Worm (Caenorhabditis elegans) whole organism, early embryonic: ENCODE data around the gene C23H4.8.
A peak's percentile ranks its signal among the peaks of the same experiment; 100 is the strongest.

Experiments
- B0310.2 ChIP-seq: sonication (generic microtip); optimal IDR thresholded peaks from 2 replicates; lab custom pipeline; 2016; ENCODE audit warnings: mild to moderate bottlenecking, missing genetic modification characterization, missing compliant biosample characterization
- F13C5.2 ChIP-seq: sonication (generic microtip); optimal IDR thresholded peaks from 2 replicates; lab custom pipeline; 2017; ENCODE audit warnings: mild to moderate bottlenecking, missing genetic modification characterization, inconsistent platforms, missing compliant biosample characterization
- aly-1 ChIP-seq: sonication (generic microtip); optimal IDR thresholded peaks from 2 replicates; lab custom pipeline; 2016; ENCODE audit warnings: missing genetic modification characterization, missing compliant biosample characterization
- ama-1 ChIP-seq: fragments of 150-350 bp; optimal IDR thresholded peaks from 2 replicates; lab custom pipeline; 2014
- ceh-13 ChIP-seq: fragments of 200-800 bp; sonication (Bioruptor generic); optimal IDR thresholded peaks from 2 replicates; lab custom pipeline; 2018; ENCODE audit warnings: mild to moderate bottlenecking, missing genetic modification characterization, missing compliant biosample characterization
- ceh-36 ChIP-seq: sonication (generic microtip); optimal IDR thresholded peaks from 2 replicates; lab custom pipeline; 2016; ENCODE audit warnings: missing genetic modification characterization, inconsistent platforms, missing compliant biosample characterization
- ets-7 ChIP-seq: sonication (generic microtip); optimal IDR thresholded peaks from 2 replicates; lab custom pipeline; 2016; ENCODE audit warnings: missing genotype, missing genetic modification characterization, missing compliant biosample characterization
- flt-1 ChIP-seq: fragments of 200-800 bp; sonication (Bioruptor generic); IDR thresholded peaks from 2 replicates; pipeline ENCODE4 v1.3.6; 2022; ENCODE audit warnings: missing genetic modification characterization, missing compliant biosample characterization
- hmbx-1 ChIP-seq: sonication (generic microtip); optimal IDR thresholded peaks from 2 replicates; lab custom pipeline; 2016; ENCODE audit warnings: mild to moderate bottlenecking, missing genetic modification characterization, missing compliant biosample characterization
- hmg-4 ChIP-seq: fragments of 200-800 bp; sonication (Bioruptor generic); optimal IDR thresholded peaks from 2 replicates; lab custom pipeline; 2018; ENCODE audit warnings: mild to moderate bottlenecking, missing genetic modification characterization, missing compliant biosample characterization
- hnd-1 ChIP-seq: sonication (generic microtip); optimal IDR thresholded peaks from 2 replicates; lab custom pipeline; 2016; ENCODE audit warnings: missing genetic modification characterization, missing compliant biosample characterization
- scrt-1 ChIP-seq: fragments of 200-800 bp; sonication (Bioruptor generic); IDR thresholded peaks from 2 replicates; pipeline ENCODE4 v1.3.6; 2022; ENCODE audit warnings: missing genetic modification characterization, missing compliant biosample characterization
- sea-1 ChIP-seq: fragments of 200-800 bp; sonication (Bioruptor generic); conservative IDR thresholded peaks from 2 replicates; pipeline ENCODE4 v1.3.6; 2022; ENCODE audit warnings: missing genetic modification characterization, missing compliant biosample characterization
- tbx-11 ChIP-seq: fragments of 200-800 bp; sonication (Bioruptor generic); IDR thresholded peaks from 2 replicates; pipeline ENCODE4 v1.3.6; 2022; ENCODE audit warnings: missing genetic modification characterization, missing compliant biosample characterization
- tbx-37 ChIP-seq: fragments of 200-800 bp; sonication (Bioruptor generic); conservative IDR thresholded peaks from 2 replicates; pipeline ENCODE4 v1.3.6; 2022; ENCODE audit warnings: missing genetic modification reagents, missing genetic modification characterization, missing compliant biosample characterization
- tra-4 ChIP-seq: sonication (generic microtip); optimal IDR thresholded peaks from 2 replicates; lab custom pipeline; 2017; ENCODE audit warnings: missing genetic modification characterization, missing compliant biosample characterization

Gene C23H4.8

ce11 chrX:12216943-12217342 lies at the start of gene C23H4.8:
C23H4.8 (plus strand) TSS chrX:12217243.
- TF ChIP-seq tbx-11: no peak
- no peak for TF ChIP-seq ets-7 (tag; lab: Kevin White, UChicago)
- no peak for TF ChIP-seq B0310.2
- no peak for TF ChIP-seq scrt-1 (GFP tag; lab: Robert Waterston, UW)
- no peak for TF ChIP-seq aly-1 (tag; lab: Kevin White, UChicago)

DNA sequence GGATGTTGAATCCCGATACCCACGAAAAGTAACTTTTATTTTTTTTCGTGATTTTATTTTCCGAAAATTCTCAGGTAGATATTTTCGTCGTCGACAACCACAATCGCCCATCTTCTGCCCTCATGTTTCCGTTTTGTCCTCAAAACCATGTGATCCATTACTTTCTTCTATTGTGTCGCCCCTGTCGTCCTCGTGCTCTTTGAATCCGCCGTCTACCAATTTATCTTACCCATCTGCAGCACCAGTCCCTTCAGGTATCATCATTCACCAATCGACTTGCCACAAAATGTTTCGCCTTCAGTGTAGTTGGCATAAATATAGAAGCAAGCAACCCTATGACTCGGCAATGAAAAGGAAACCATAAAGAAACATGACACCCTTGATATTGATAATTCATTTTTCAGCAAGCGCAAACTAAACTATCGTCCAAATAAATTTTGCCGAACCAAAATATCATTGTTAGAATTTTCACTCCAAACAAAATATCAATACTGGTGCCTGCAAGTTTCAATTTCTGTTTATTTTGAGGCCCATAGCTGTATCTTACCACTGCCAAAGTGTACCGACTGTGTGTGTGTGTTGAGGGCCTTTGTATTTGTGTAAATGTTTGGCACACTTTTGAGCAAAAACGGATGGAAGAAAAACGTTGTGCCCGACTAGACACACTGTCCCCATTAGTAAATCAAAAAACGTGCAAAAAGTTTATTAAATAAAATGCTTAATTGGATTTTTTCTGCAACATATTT lies 49.2 kb upstream of the C23H4.8 start:
- TF ChIP-seq tra-4 (tag; lab: Kevin White, UChicago) (no peak), ceh-36 (tag; lab: Kevin White, UChicago) (no peak), F13C5.2 (tag; lab: Kevin White, UChicago) (no peak), hmbx-1 (no peak)

DNA sequence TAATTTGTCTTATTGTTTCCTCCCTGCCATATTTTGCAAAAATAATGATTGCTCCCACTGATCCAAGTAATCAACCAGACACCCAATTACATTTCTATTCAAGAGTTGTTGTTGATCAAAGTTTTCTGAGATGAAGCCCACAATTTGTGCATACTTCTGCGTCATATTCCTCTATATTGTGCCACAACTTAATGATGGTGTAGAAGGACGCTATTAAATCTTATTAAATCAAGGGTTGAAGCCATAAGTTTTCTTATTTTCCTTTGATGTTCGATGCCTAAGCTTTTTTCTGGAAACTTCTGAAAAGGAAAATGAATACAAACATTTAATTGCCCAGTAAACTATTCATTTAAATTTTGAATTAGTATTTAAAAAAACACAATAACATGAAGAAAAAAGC lies 48.3 kb upstream of the C23H4.8 start:
- peak; percentile 5 for TF ChIP-seq ama-1
- no peak for TF ChIP-seq sea-1
- TF ChIP-seq tbx-11: no peak

ce11 chrX:12169390-12169789 lies 47.7 kb upstream of the C23H4.8 start:
- peak; percentile 38 for TF ChIP-seq ama-1
- TF ChIP-seq scrt-1 (GFP tag; lab: Robert Waterston, UW): no peak
- TF ChIP-seq tra-4 (tag; lab: Kevin White, UChicago): no peak

ce11 chrX:12171631-12172348 lies 45.3 kb upstream of the C23H4.8 start, which contains the start of gene F57G12.1:
F57G12.1 (minus strand) TSS chrX:12171681.
- no peak for TF ChIP-seq hnd-1
- TF ChIP-seq flt-1 (GFP tag; lab: Robert Waterston, UW): peak; percentile 11; the same call in 1 of the 2 replicates
- TF ChIP-seq hmbx-1: no peak
- peak; percentile 15 for TF ChIP-seq F13C5.2 (tag; lab: Kevin White, UChicago)
- no peak for TF ChIP-seq tbx-11
- no peak for TF ChIP-seq B0310.2
- TF ChIP-seq hmg-4 (GFP tag; lab: Kevin White, UChicago): peak; percentile 83
- TF ChIP-seq ama-1: no peak
- TF ChIP-seq sea-1: no peak
- TF ChIP-seq tbx-37 (GFP tag; lab: Robert Waterston, UW): no peak
- peak; percentile 83 for TF ChIP-seq ceh-36 (tag; lab: Kevin White, UChicago)
- TF ChIP-seq ceh-13 (GFP tag; lab: Kevin White, UChicago): peak; percentile 7
- no peak for TF ChIP-seq aly-1 (tag; lab: Kevin White, UChicago)

ce11 chrX:12172482-12173134 lies 44.4 kb upstream of the C23H4.8 start:
- TF ChIP-seq aly-1 (tag; lab: Kevin White, UChicago) (no peak), ets-7 (tag; lab: Kevin White, UChicago) (no peak), ceh-36 (tag; lab: Kevin White, UChicago) (no peak), hnd-1 (no peak), tbx-11 (no peak), hmbx-1 (no peak), scrt-1 (GFP tag; lab: Robert Waterston, UW) (no peak), hmg-4 (GFP tag; lab: Kevin White, UChicago) (no peak), sea-1 (no peak), ceh-13 (GFP tag; lab: Kevin White, UChicago) (no peak), tbx-37 (GFP tag; lab: Robert Waterston, UW) (no peak), flt-1 (GFP tag; lab: Robert Waterston, UW) (no peak), B0310.2 (no peak), F13C5.2 (tag; lab: Kevin White, UChicago) (no peak)

DNA sequence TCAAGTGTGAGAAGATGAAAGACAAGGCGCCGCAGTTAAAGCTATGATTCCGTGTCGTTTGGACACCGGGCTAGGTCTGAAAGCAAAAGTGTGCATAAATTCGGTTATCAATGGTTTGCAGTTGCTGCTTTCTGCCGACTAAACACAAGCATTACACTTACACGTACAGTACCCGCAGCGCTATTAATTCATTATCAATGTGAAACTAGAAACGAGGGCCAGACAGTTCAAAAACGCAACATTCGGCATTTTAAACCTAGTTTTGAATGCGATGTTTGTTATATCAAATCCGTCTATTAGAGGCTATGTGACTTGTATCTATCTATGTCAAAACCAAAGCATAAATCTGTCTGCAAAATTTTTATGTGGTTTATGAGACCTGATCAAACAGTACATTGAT lies 43.1 kb upstream of the C23H4.8 start:
- TF ChIP-seq tbx-37 (GFP tag; lab: Robert Waterston, UW) (no peak), hmg-4 (GFP tag; lab: Kevin White, UChicago) (no peak)

DNA sequence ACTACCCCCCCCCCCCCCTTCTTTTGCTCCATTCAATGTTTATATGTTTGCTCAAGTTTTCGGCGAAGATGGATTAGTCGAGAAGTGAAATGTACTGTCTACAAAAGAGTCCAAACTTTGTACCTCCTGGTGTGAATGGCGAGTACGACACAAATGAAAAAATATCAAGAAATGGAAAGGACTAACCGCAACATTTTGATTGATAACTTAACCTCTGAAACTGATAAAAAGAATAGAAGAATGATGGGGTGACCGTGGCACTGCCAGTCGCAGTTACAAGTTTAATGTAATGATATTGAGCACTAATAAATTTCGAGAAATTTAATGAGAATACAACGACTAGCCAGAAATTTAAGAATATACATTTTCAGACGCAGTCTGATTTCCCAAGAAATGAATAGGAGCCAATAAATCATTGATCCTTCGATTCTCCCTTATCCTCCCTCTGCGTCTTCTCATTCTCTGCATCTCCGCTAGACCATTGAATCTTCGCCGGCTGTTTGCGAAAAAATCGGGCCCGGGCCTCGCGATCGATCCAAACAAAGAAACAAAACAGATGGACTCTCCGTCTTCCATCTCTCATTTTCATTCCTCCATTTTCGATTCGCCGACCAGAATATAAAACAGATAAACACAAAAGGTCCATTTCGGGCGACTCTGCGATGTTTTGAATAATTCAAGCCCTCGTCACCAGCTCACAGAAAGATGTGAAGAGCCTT lies 42.2 kb upstream of the C23H4.8 start:
- TF ChIP-seq tbx-37 (GFP tag; lab: Robert Waterston, UW) (no peak), tbx-11 (no peak), B0310.2 (no peak), scrt-1 (GFP tag; lab: Robert Waterston, UW) (no peak), hnd-1 (no peak)
